Fruit fly (Drosophila melanogaster) S2 (cell line): Measurements from ENCODE around the gene CG17376.

Experiments
- CG8478 ChIP-seq: fragments of >200 bp; optimal IDR thresholded peaks from 2 replicates; lab custom pipeline; 2018
- CTCF ChIP-seq, 2 experiments: fragments of >200 bp; optimal IDR thresholded peaks; 2 replicates each; lab custom pipeline; 2018

- no peak for TF ChIP-seq CG8478 (lab: Kevin White, UChicago)
- TF ChIP-seq CTCF (optimal IDR thresholded peaks at IDR 0.05; lab: Kevin White, UChicago): no peak
Measured at dm6 chr2L:6818357-6818756, 17.7 kb upstream of the CG17376 start.
